Worm (Caenorhabditis elegans) whole organism, L4 larva: Measurements from ENCODE around the gene ZK354.9.

Experiments used
- F26F4.8 ChIP-seq: fragments of 200-800 bp; sonication (Bioruptor generic); conservative IDR thresholded peaks from 2 replicates; pipeline ENCODE4 v1.3.6; 2022; ENCODE audit warnings: missing genetic modification characterization, missing compliant biosample characterization
- nhr-77 ChIP-seq: fragments of 150-350 bp; optimal IDR thresholded peaks from 2 replicates; lab custom pipeline; 2014; ENCODE audit warnings: missing biosample characterization, missing genetic modification characterization

ce11 chrIV:5268803-5269202 lies 39.1 kb downstream of the ZK354.9 start, which contains the start of gene F36H12.4:
- TF ChIP-seq nhr-77 (no peak), F26F4.8 (no peak)
